Worm (Caenorhabditis elegans) whole organism, L4 larva: ENCODE data around the gene arrd-14.
"Not testable (repeated sequence)": the region's sequence is repeated elsewhere in the genome, so short reads cannot be mapped to it uniquely, and the experiment has no call there.

ENCODE experiments used
- Y5F2A.4 ChIP-seq: fragments of 200-800 bp; sonication (Bioruptor generic); optimal IDR thresholded peaks from 2 replicates; lab custom pipeline; 2018; ENCODE audit warnings: mild to moderate bottlenecking, missing genetic modification characterization, missing compliant biosample characterization
- aha-1 ChIP-seq: fragments of 150-350 bp; peaks from one replicate; lab custom pipeline; 2014; ENCODE audit warnings: missing biosample characterization, missing genetic modification characterization
- aly-2 ChIP-seq: sonication (generic microtip); optimal IDR thresholded peaks from 2 replicates; lab custom pipeline; 2018; ENCODE audit warnings: missing biosample characterization, missing genetic modification characterization
- arid-1 ChIP-seq: fragments of 200-800 bp; sonication (Bioruptor generic); conservative IDR thresholded peaks from 2 replicates; pipeline ENCODE4 v1.3.6; 2022; ENCODE audit warnings: missing genetic modification reagents, missing genetic modification characterization, missing compliant biosample characterization
- ceh-44 ChIP-seq: fragments of 200-800 bp; sonication (Bioruptor generic); IDR thresholded peaks from 2 replicates; pipeline ENCODE4 v1.3.6; 2022; ENCODE audit warnings: missing genetic modification reagents, missing genetic modification characterization, missing compliant biosample characterization
- ceh-62 ChIP-seq: sonication (generic microtip); optimal IDR thresholded peaks from 2 replicates; lab custom pipeline; 2017; ENCODE audit warnings: missing biosample characterization, missing genetic modification characterization
- cey-2 ChIP-seq: sonication (generic microtip); optimal IDR thresholded peaks from 3 replicates; lab custom pipeline; 2017; ENCODE audit warnings: missing genetic modification characterization, mild to moderate bottlenecking, missing compliant biosample characterization, antibody characterized with exemption, borderline replicate concordance; ENCODE audit not compliant: insufficient read depth
- ctbp-1 ChIP-seq: fragments of 200-800 bp; sonication (Bioruptor generic); IDR thresholded peaks from 2 replicates; pipeline ENCODE4 v1.3.6; 2022; ENCODE audit warnings: missing genetic modification reagents, missing genetic modification characterization, missing compliant biosample characterization
- dmd-9 ChIP-seq: fragments of 200-800 bp; sonication (Bioruptor generic); IDR thresholded peaks from 2 replicates; pipeline ENCODE4 v1.3.6; 2022; ENCODE audit warnings: missing genetic modification reagents, missing genetic modification characterization, missing compliant biosample characterization
- dve-1 ChIP-seq: sonication (generic microtip); optimal IDR thresholded peaks from 2 replicates; lab custom pipeline; 2017; ENCODE audit warnings: antibody characterized with exemption, mild to moderate bottlenecking, missing genetic modification characterization, missing compliant biosample characterization; ENCODE audit not compliant: insufficient read depth
- egl-43 ChIP-seq: fragments of 200-800 bp; sonication (Bioruptor generic); IDR thresholded peaks from 2 replicates; pipeline ENCODE4 v1.3.6; 2022; ENCODE audit warnings: missing genetic modification reagents, missing genetic modification characterization, missing compliant biosample characterization
- fos-1 ChIP-seq: fragments of 150-350 bp; optimal IDR thresholded peaks from 2 replicates; lab custom pipeline; 2014; ENCODE audit warnings: missing biosample characterization, missing genetic modification characterization
- hif-1 ChIP-seq, 2 experiments: sonication (generic microtip); optimal IDR thresholded peaks; 2 replicates each; lab custom pipeline; 2016 to 2017; ENCODE audit warnings: missing compliant biosample characterization in 2 of 2, missing genetic modification characterization in 2 of 2, missing genetic modification reagents in 2 of 2, missing genotype in 2 of 2, mild to moderate bottlenecking in 1 of 2
- hlh-30 ChIP-seq: sonication (generic microtip); optimal IDR thresholded peaks from 2 replicates; lab custom pipeline; 2017; ENCODE audit warnings: antibody characterized with exemption, mild to moderate bottlenecking, missing genetic modification characterization, missing compliant biosample characterization; ENCODE audit not compliant: insufficient read depth
- lin-29 ChIP-seq: fragments of 200-800 bp; sonication (Bioruptor generic); IDR thresholded peaks from 2 replicates; pipeline ENCODE4 v1.3.6; 2022; ENCODE audit warnings: missing genetic modification reagents, missing genetic modification characterization, missing compliant biosample characterization
- lir-3 ChIP-seq: sonication (generic microtip); optimal IDR thresholded peaks from 2 replicates; lab custom pipeline; 2016; ENCODE audit warnings: mild to moderate bottlenecking, missing genetic modification characterization, missing compliant biosample characterization
- madf-9 ChIP-seq: fragments of 200-800 bp; sonication (Bioruptor generic); conservative IDR thresholded peaks from 2 replicates; pipeline ENCODE4 v1.3.6; 2022; ENCODE audit warnings: missing genetic modification reagents, missing genetic modification characterization, missing compliant biosample characterization
- mdt-29 ChIP-seq: fragments of 200-800 bp; sonication (Bioruptor generic); IDR thresholded peaks from 2 replicates; pipeline ENCODE4 v1.3.6; 2022; ENCODE audit warnings: missing genetic modification reagents, missing genetic modification characterization, missing compliant biosample characterization
- mep-1 ChIP-seq: fragments of 150-350 bp; sonication (generic microtip); optimal IDR thresholded peaks from 3 replicates; lab custom pipeline; 2014; ENCODE audit warnings: missing biosample characterization, missing genetic modification characterization
- mxl-2 ChIP-seq: fragments of 200-800 bp; sonication (Bioruptor generic); conservative IDR thresholded peaks from 2 replicates; pipeline ENCODE4 v1.3.6; 2022; ENCODE audit warnings: missing genetic modification reagents, missing genetic modification characterization, missing compliant biosample characterization
- mxl-3 ChIP-seq: fragments of 200-800 bp; sonication (Bioruptor generic); optimal IDR thresholded peaks from 2 replicates; lab custom pipeline; 2018; ENCODE audit warnings: mild to moderate bottlenecking, missing genetic modification characterization, missing compliant biosample characterization
- nhr-237 ChIP-seq: sonication (generic microtip); optimal IDR thresholded peaks from 2 replicates; lab custom pipeline; 2017; ENCODE audit warnings: missing biosample characterization, missing genetic modification characterization
- nhr-25 ChIP-seq: sonication (generic microtip); optimal IDR thresholded peaks from 2 replicates; lab custom pipeline; 2017; ENCODE audit warnings: missing genetic modification characterization, mild to moderate bottlenecking, missing compliant biosample characterization, antibody characterized with exemption, moderate library complexity, borderline replicate concordance; ENCODE audit not compliant: insufficient read depth
- nhr-42 ChIP-seq: fragments of 200-800 bp; sonication (Bioruptor generic); IDR thresholded peaks from 2 replicates; pipeline ENCODE4 v1.3.6; 2022; ENCODE audit warnings: missing genetic modification characterization, missing compliant biosample characterization
- nhr-48 ChIP-seq: sonication (generic microtip); optimal IDR thresholded peaks from 2 replicates; lab custom pipeline; 2016; ENCODE audit warnings: mild to moderate bottlenecking, missing genetic modification characterization, missing compliant biosample characterization
- nhr-6 ChIP-seq: fragments of 150-350 bp; optimal IDR thresholded peaks from 2 replicates; lab custom pipeline; 2014; ENCODE audit warnings: missing biosample characterization, missing genetic modification characterization
- nhr-76 ChIP-seq: fragments of 150-350 bp; optimal IDR thresholded peaks from 2 replicates; lab custom pipeline; 2014; ENCODE audit warnings: missing biosample characterization, missing genetic modification characterization
- pha-4 ChIP-seq, 2 experiments: fragments of 150-350 bp in 1 of 2; fragments of 200-800 bp in 1 of 2; sonication (Bioruptor generic) in 1 of 2; IDR thresholded peaks in 1 of 2; optimal IDR thresholded peaks in 1 of 2; 2 replicates each; pipeline versions ENCODE4 v1.3.6 to Lab custom; 2014 to 2022; ENCODE audit warnings: missing genetic modification characterization in 2 of 2, missing genetic modification reagents in 2 of 2, missing biosample characterization in 1 of 2, missing compliant biosample characterization in 1 of 2
- php-3 ChIP-seq: fragments of 200-800 bp; sonication (Bioruptor generic); IDR thresholded peaks from 2 replicates; pipeline ENCODE4 v1.3.6; 2022; ENCODE audit warnings: missing genetic modification reagents, missing genetic modification characterization, missing compliant biosample characterization
- set-16 ChIP-seq: fragments of 200-800 bp; sonication (Bioruptor generic); IDR thresholded peaks from 2 replicates; pipeline ENCODE4 v1.3.6; 2022; ENCODE audit warnings: missing genetic modification reagents, missing genetic modification characterization, missing compliant biosample characterization
- skn-1 ChIP-seq: fragments of 150-350 bp; optimal IDR thresholded peaks from 2 replicates; lab custom pipeline; 2014; ENCODE audit warnings: missing biosample characterization, missing genetic modification characterization
- snpc-4 ChIP-seq: fragments of 150-350 bp; optimal IDR thresholded peaks from 2 replicates; lab custom pipeline; 2014; ENCODE audit warnings: missing biosample characterization, missing genetic modification characterization
- spr-1 ChIP-seq: sonication (generic microtip); optimal IDR thresholded peaks from 2 replicates; lab custom pipeline; 2016; ENCODE audit warnings: mild to moderate bottlenecking, missing genetic modification characterization, missing compliant biosample characterization
- unc-62 ChIP-seq, 3 experiments: fragments of 150-350 bp in 1 of 3; sonication (generic microtip); optimal IDR thresholded peaks in 2 of 3; peaks in 1 of 3; 1 replicate in 1 of 3; 2 replicates in 2 of 3; lab custom pipeline; 2014 to 2017; ENCODE audit warnings: missing biosample characterization in 3 of 3, missing genetic modification characterization in 3 of 3, missing genetic modification reagents in 3 of 3, missing genotype in 1 of 3

Gene arrd-14

ce11 chrII:13789714-13790113 is 37.6 kb downstream of the arrd-14 start:
- TF ChIP-seq set-16 (0 out of 2 replicates have a peak, but pooled peaks have one; percentile 8), skn-1 (tag; lab: Kevin White, UChicago) (no peak), nhr-48 (no peak), nhr-42 (peak; percentile 51; the same call in 1 of the 2 replicates), unc-62 (GFP tag; optimal IDR thresholded peaks at IDR 0.05 in 1 of 2; lab: Kevin White, UChicago) (peak in 1 of 2 experiments; percentile 70), unc-62 (tag; optimal IDR thresholded peaks at IDR 0.05; lab: Kevin White, UChicago) (no peak), Y5F2A.4 (GFP tag; lab: Kevin White, UChicago) (no peak)
- TF ChIP-seq, all 104 proteins: peak for 3

- peak; percentile 90 for TF ChIP-seq set-16
- peak; percentile 32; the same call in 1 of the 2 replicates for TF ChIP-seq pha-4 (GFP tag; IDR thresholded peaks at IDR 0.05; lab: Robert Waterston, UW)
- not testable (repeated sequence) for TF ChIP-seq pha-4 (tag; optimal IDR thresholded peaks at IDR 0.05; lab: Kevin White, UChicago)
- 0 out of 2 replicates have a peak, but pooled peaks have one; percentile 15 for TF ChIP-seq egl-43
- TF ChIP-seq, all 104 proteins: peak for 3; not testable (repeated sequence) for 101
Observed at ce11 chrII:13790701-13791100, 38.6 kb downstream of the arrd-14 start.

- TF ChIP-seq aha-1 (tag; lab: Kevin White, UChicago) (peak; percentile 92), lir-3 (no peak), snpc-4 (tag; lab: Kevin White, UChicago) (no peak), set-16 (no peak), nhr-6 (tag; lab: Kevin White, UChicago) (no peak), unc-62 (GFP tag; optimal IDR thresholded peaks at IDR 0.05 in 1 of 2; lab: Kevin White, UChicago) (no peak), unc-62 (tag; optimal IDR thresholded peaks at IDR 0.05; lab: Kevin White, UChicago) (no peak), mxl-3 (no peak), nhr-76 (tag; lab: Kevin White, UChicago) (no peak)
- TF ChIP-seq, all 104 proteins: peak for 1
Observed at ce11 chrII:13791570-13792279, 39.6 kb downstream of the arrd-14 start, which contains the start of gene ZK131.11. Gene ZK131.11, plus strand, starts transcription at chrII:13792229.

ce11 chrII:13795160-13795559 is 43.0 kb downstream of the arrd-14 start:
- TF ChIP-seq pha-4 (GFP tag; IDR thresholded peaks at IDR 0.05; lab: Robert Waterston, UW) = no peak
- TF ChIP-seq pha-4 (tag; optimal IDR thresholded peaks at IDR 0.05; lab: Kevin White, UChicago) = no peak
- no peak for TF ChIP-seq nhr-25
- no peak for TF ChIP-seq snpc-4 (tag; lab: Kevin White, UChicago)
- no peak for TF ChIP-seq nhr-48
- TF ChIP-seq php-3 (GFP tag; lab: Robert Waterston, UW) = no peak
- TF ChIP-seq spr-1 (tag; lab: Kevin White, UChicago) = no peak
- TF ChIP-seq set-16 = peak; percentile 70
- TF ChIP-seq fos-1 = no peak
- no peak for TF ChIP-seq lin-29 (GFP tag; lab: Robert Waterston, UW)
- TF ChIP-seq mep-1 (tag; lab: Kevin White, UChicago) = no peak
- TF ChIP-seq aha-1 (tag; lab: Kevin White, UChicago) = peak; percentile 28
- TF ChIP-seq ceh-44 (GFP tag; lab: Robert Waterston, UW) = no peak
- no peak for TF ChIP-seq aly-2 (tag; lab: Kevin White, UChicago)
- TF ChIP-seq, all 104 proteins: peak for 2

ce11 chrII:13796312-13796711 is 44.2 kb downstream of the arrd-14 start:
- TF ChIP-seq cey-2 (tag; lab: Kevin White, UChicago) (no peak), arid-1 (GFP tag; lab: Robert Waterston, UW) (no peak), aha-1 (tag; lab: Kevin White, UChicago) (no peak), hif-1 (tag; optimal IDR thresholded peaks at IDR 0.05; lab: Kevin White, UChicago) (no peak), ctbp-1 (GFP tag; lab: Robert Waterston, UW) (no peak), dve-1 (tag; lab: Kevin White, UChicago) (no peak), nhr-237 (tag; lab: Kevin White, UChicago) (no peak), dmd-9 (GFP tag; lab: Robert Waterston, UW) (no peak), hlh-30 (no peak), aly-2 (tag; lab: Kevin White, UChicago) (no peak), ceh-62 (tag; lab: Kevin White, UChicago) (no peak), mxl-2 (no peak), snpc-4 (tag; lab: Kevin White, UChicago) (no peak), skn-1 (tag; lab: Kevin White, UChicago) (no peak), lin-29 (GFP tag; lab: Robert Waterston, UW) (no peak), mdt-29 (GFP tag; lab: Robert Waterston, UW) (no peak), madf-9 (no peak), mep-1 (tag; lab: Kevin White, UChicago) (no peak)
